Fruit fly (Drosophila melanogaster) whole organism, pupa: ENCODE measurements around the gene CG31949.

Experiments used
- CG32121 ChIP-seq: fragments of 200-800 bp; sonication (Bioruptor generic); IDR thresholded peaks from 2 replicates; pipeline ENCODE4 v1.3.6; 2022; ENCODE audit warnings: missing biosample characterization, missing genetic modification characterization
- CG34367 ChIP-seq: fragments of 200-800 bp; sonication (Bioruptor generic); optimal IDR thresholded peaks from 2 replicates; lab custom pipeline; 2018; ENCODE audit warnings: missing biosample characterization, mild to moderate bottlenecking, missing genetic modification characterization
- CG8301 ChIP-seq: fragments of 200-800 bp; sonication (Bioruptor generic); optimal IDR thresholded peaks from 2 replicates; lab custom pipeline; 2018; ENCODE audit warnings: missing biosample characterization, mild to moderate bottlenecking, missing genetic modification characterization
- CG9948 ChIP-seq: fragments of 200-800 bp; sonication (Bioruptor generic); optimal IDR thresholded peaks from 2 replicates; lab custom pipeline; 2018; ENCODE audit warnings: missing biosample characterization, mild to moderate bottlenecking, missing genetic modification characterization, moderate library complexity
- D1 ChIP-seq: fragments of 200-800 bp; sonication (Bioruptor generic); optimal IDR thresholded peaks from 2 replicates; lab custom pipeline; 2018; ENCODE audit warnings: missing biosample characterization, mild to moderate bottlenecking, missing genetic modification characterization, moderate library complexity
- Ets98B ChIP-seq: fragments of 200-800 bp; sonication (Bioruptor generic); IDR thresholded peaks from 2 replicates; pipeline ENCODE4 v1.3.6; 2022; ENCODE audit warnings: missing biosample characterization, missing genetic modification characterization

DNA sequence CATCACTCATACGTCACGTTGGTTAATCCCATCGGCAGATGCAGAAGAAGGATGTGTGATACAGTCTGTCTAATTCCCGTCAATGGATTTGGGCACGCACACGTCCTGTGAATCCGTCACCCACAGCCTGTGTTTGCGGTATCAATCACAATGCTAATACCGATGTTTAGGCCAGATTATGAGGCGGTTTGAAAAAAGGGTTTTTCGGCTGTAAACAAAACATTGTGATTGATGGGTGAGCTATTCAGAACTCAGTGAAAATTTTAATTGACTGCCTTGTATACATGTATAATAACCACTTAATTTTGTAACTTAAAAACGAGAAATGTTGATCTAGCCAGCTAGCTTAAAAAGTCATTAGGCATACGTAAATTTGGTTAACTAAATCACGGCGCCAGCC, 36.8 kb upstream of the CG31949 start, which contains the start of gene CG4270:
- TF ChIP-seq CG8301 (tag; lab: Kevin White, UChicago) (no peak), D1 (tag; lab: Kevin White, UChicago) (no peak), CG32121 (GFP tag; lab: Robert Waterston, UW) (no peak), CG9948 (no peak), CG34367 (tag; lab: Kevin White, UChicago) (no peak), Ets98B (GFP tag; lab: Robert Waterston, UW) (no peak)
